Worm (Caenorhabditis elegans) whole organism, L1 larva: Measurements from ENCODE around the gene nlp-2.

Experiments used
- C16A3.4 ChIP-seq: fragments of 150-350 bp; optimal IDR thresholded peaks from 2 replicates; lab custom pipeline; 2014; ENCODE audit warnings: missing biosample characterization, missing genetic modification characterization
- F16B12.6 ChIP-seq: fragments of 150-350 bp; optimal IDR thresholded peaks from 2 replicates; lab custom pipeline; 2014; ENCODE audit warnings: missing biosample characterization, missing genetic modification characterization
- Y116A8C.19 ChIP-seq: sonication (generic microtip); optimal IDR thresholded peaks from 2 replicates; lab custom pipeline; 2016; ENCODE audit warnings: missing compliant biosample characterization, missing genetic modification characterization, borderline replicate concordance
- aha-1 ChIP-seq: fragments of 150-350 bp; optimal IDR thresholded peaks from 2 replicates; lab custom pipeline; 2014; ENCODE audit warnings: missing biosample characterization, missing genetic modification characterization
- blmp-1 ChIP-seq: fragments of 150-350 bp; optimal IDR thresholded peaks from 2 replicates; lab custom pipeline; 2014; ENCODE audit warnings: missing biosample characterization, missing genetic modification characterization
- ceh-63 ChIP-seq: fragments of 200-800 bp; sonication (Bioruptor generic); optimal IDR thresholded peaks from 2 replicates; lab custom pipeline; 2018; ENCODE audit warnings: mild to moderate bottlenecking, missing genetic modification characterization, missing compliant biosample characterization
- ceh-90 ChIP-seq: sonication (generic microtip); optimal IDR thresholded peaks from 2 replicates; lab custom pipeline; 2016; ENCODE audit warnings: missing genetic modification characterization, missing compliant biosample characterization
- dpl-1 ChIP-seq, 3 experiments: fragments of 150-350 bp in 2 of 3; sonication (generic microtip) in 1 of 3; optimal IDR thresholded peaks; 2 replicates each; lab custom pipeline; 2014 to 2017; ENCODE audit warnings: missing biosample characterization in 3 of 3, missing genetic modification characterization in 3 of 3, missing genetic modification reagents in 3 of 3
- dsc-1 ChIP-seq: sonication (generic microtip); optimal IDR thresholded peaks from 2 replicates; lab custom pipeline; 2016; ENCODE audit warnings: mild to moderate bottlenecking, missing genetic modification characterization, missing compliant biosample characterization
- efl-1 ChIP-seq, 4 experiments: fragments of 150-350 bp; optimal IDR thresholded peaks in 3 of 4; peaks in 1 of 4; 1 replicate in 1 of 4; 2 replicates in 3 of 4; lab custom pipeline; 2014; ENCODE audit warnings: missing biosample characterization in 2 of 4, missing genetic modification characterization in 2 of 4, missing genetic modification reagents in 2 of 4
- egl-13 ChIP-seq: sonication (generic microtip); optimal IDR thresholded peaks from 2 replicates; lab custom pipeline; 2016; ENCODE audit warnings: missing genotype, missing genetic modification reagents, missing genetic modification characterization, missing compliant biosample characterization
- elt-2 ChIP-seq: sonication (generic microtip); optimal IDR thresholded peaks from 2 replicates; lab custom pipeline; 2016; ENCODE audit warnings: missing genetic modification characterization, mild to moderate bottlenecking, inconsistent platforms, missing compliant biosample characterization, missing genetic modification reagents
- elt-3 ChIP-seq, 6 experiments: fragments of 150-350 bp in 1 of 6; sonication (generic microtip); optimal IDR thresholded peaks; 2 replicates each; lab custom pipeline; 2017 to 2018; ENCODE audit warnings: missing biosample characterization in 6 of 6, missing genetic modification characterization in 6 of 6, inconsistent platforms in 1 of 6
- fkh-4 ChIP-seq: sonication (generic microtip); optimal IDR thresholded peaks from 2 replicates; lab custom pipeline; 2016; ENCODE audit warnings: missing compliant biosample characterization, missing genetic modification characterization, borderline replicate concordance
- fos-1 ChIP-seq: fragments of 150-350 bp; optimal IDR thresholded peaks from 2 replicates; lab custom pipeline; 2014; ENCODE audit warnings: missing biosample characterization, missing genetic modification characterization
- hlh-4 ChIP-seq: sonication (generic microtip); optimal IDR thresholded peaks from 2 replicates; lab custom pipeline; 2016; ENCODE audit warnings: mild to moderate bottlenecking, missing genetic modification characterization, missing compliant biosample characterization
- hpl-2 ChIP-seq: fragments of 150-350 bp; optimal IDR thresholded peaks from 2 replicates; lab custom pipeline; 2014; ENCODE audit warnings: missing biosample characterization, missing genetic modification reagents, missing genetic modification characterization
- irx-1 ChIP-seq: sonication (generic microtip); optimal IDR thresholded peaks from 2 replicates; lab custom pipeline; 2016; ENCODE audit warnings: missing genetic modification characterization, missing compliant biosample characterization
- jun-1 ChIP-seq: fragments of 150-350 bp; optimal IDR thresholded peaks from 2 replicates; lab custom pipeline; 2014; ENCODE audit warnings: missing biosample characterization, missing genetic modification reagents, missing genetic modification characterization
- lin-13 ChIP-seq: fragments of 150-350 bp; optimal IDR thresholded peaks from 2 replicates; lab custom pipeline; 2014; ENCODE audit warnings: missing biosample characterization, missing genetic modification reagents, missing genetic modification characterization
- lin-14 ChIP-seq: fragments of 200-800 bp; sonication (Bioruptor generic); optimal IDR thresholded peaks from 2 replicates; lab custom pipeline; 2018; ENCODE audit warnings: mild to moderate bottlenecking, missing genetic modification characterization, moderate library complexity, missing compliant biosample characterization
- lin-35 ChIP-seq, 2 experiments: fragments of 150-350 bp; optimal IDR thresholded peaks; 2 replicates each; lab custom pipeline; 2014; ENCODE audit warnings: missing biosample characterization in 2 of 2, missing genetic modification characterization in 2 of 2, missing genetic modification reagents in 2 of 2
- lin-39 ChIP-seq: fragments of 150-350 bp; optimal IDR thresholded peaks from 2 replicates; lab custom pipeline; 2014; ENCODE audit warnings: missing biosample characterization, missing genetic modification reagents, missing genetic modification characterization
- lsy-2 ChIP-seq, 2 experiments: fragments of 150-350 bp; optimal IDR thresholded peaks; 2 replicates each; lab custom pipeline; 2014; ENCODE audit warnings: missing biosample characterization in 2 of 2, missing genetic modification characterization in 2 of 2
- mab-9 ChIP-seq: fragments of 200-800 bp; sonication (Bioruptor generic); IDR thresholded peaks from 2 replicates; pipeline ENCODE4 v1.3.6; 2022; ENCODE audit warnings: missing genetic modification reagents, missing genetic modification characterization, missing compliant biosample characterization
- mdl-1 ChIP-seq, 2 experiments: fragments of 150-350 bp; optimal IDR thresholded peaks; 2 replicates each; lab custom pipeline; 2014 to 2017; ENCODE audit warnings: missing biosample characterization in 2 of 2, missing genetic modification characterization in 2 of 2, inconsistent platforms in 1 of 2
- mep-1 ChIP-seq: fragments of 150-350 bp; optimal IDR thresholded peaks from 2 replicates; lab custom pipeline; 2014; ENCODE audit warnings: missing biosample characterization, missing genetic modification characterization
- nhr-11 ChIP-seq: fragments of 150-350 bp; optimal IDR thresholded peaks from 2 replicates; lab custom pipeline; 2014; ENCODE audit warnings: missing biosample characterization, missing genetic modification characterization
- nhr-12 ChIP-seq: sonication (generic microtip); optimal IDR thresholded peaks from 2 replicates; lab custom pipeline; 2017; ENCODE audit warnings: missing biosample characterization, missing genetic modification characterization
- nhr-20 ChIP-seq: sonication (generic microtip); optimal IDR thresholded peaks from 2 replicates; lab custom pipeline; 2016; ENCODE audit warnings: mild to moderate bottlenecking, missing genetic modification characterization, missing compliant biosample characterization
- nhr-71 ChIP-seq: sonication (generic microtip); optimal IDR thresholded peaks from 2 replicates; lab custom pipeline; 2016; ENCODE audit warnings: mild to moderate bottlenecking, missing genetic modification characterization, moderate library complexity, missing compliant biosample characterization
- nhr-76 ChIP-seq: sonication (generic microtip); optimal IDR thresholded peaks from 2 replicates; lab custom pipeline; 2017; ENCODE audit warnings: missing biosample characterization, missing genetic modification characterization
- nhr-84 ChIP-seq: sonication (generic microtip); optimal IDR thresholded peaks from 2 replicates; lab custom pipeline; 2017; ENCODE audit warnings: missing biosample characterization, missing genetic modification characterization
- nhr-85 ChIP-seq: sonication (generic microtip); peaks from one replicate; lab custom pipeline; 2016; ENCODE audit warnings: missing genetic modification characterization, inconsistent platforms, missing compliant biosample characterization
- pag-3 ChIP-seq: sonication (generic microtip); optimal IDR thresholded peaks from 2 replicates; lab custom pipeline; 2017; ENCODE audit warnings: missing genetic modification characterization, mild to moderate bottlenecking, missing compliant biosample characterization, antibody characterized with exemption, borderline replicate concordance; ENCODE audit not compliant: insufficient read depth
- pqm-1 ChIP-seq: sonication (generic microtip); optimal IDR thresholded peaks from 3 replicates; lab custom pipeline; 2017; ENCODE audit warnings: missing biosample characterization, missing genetic modification characterization
- skn-1 ChIP-seq: fragments of 150-350 bp; optimal IDR thresholded peaks from 2 replicates; lab custom pipeline; 2014; ENCODE audit warnings: missing biosample characterization, missing genetic modification characterization
- snu-23 ChIP-seq: sonication (generic microtip); optimal IDR thresholded peaks from 2 replicates; lab custom pipeline; 2016; ENCODE audit warnings: missing genetic modification characterization, missing compliant biosample characterization
- sup-37 ChIP-seq: fragments of 200-800 bp; sonication (Bioruptor generic); optimal IDR thresholded peaks from 2 replicates; lab custom pipeline; 2018; ENCODE audit warnings: mild to moderate bottlenecking, missing genetic modification characterization, missing compliant biosample characterization
- tbx-2 ChIP-seq: sonication (generic microtip); optimal IDR thresholded peaks from 2 replicates; lab custom pipeline; 2016; ENCODE audit warnings: missing genetic modification characterization, missing compliant biosample characterization
- unc-130 ChIP-seq: fragments of 150-350 bp; optimal IDR thresholded peaks from 2 replicates; lab custom pipeline; 2017; ENCODE audit warnings: missing biosample characterization, missing genetic modification characterization, inconsistent platforms
- unc-62 ChIP-seq: fragments of 150-350 bp; optimal IDR thresholded peaks from 2 replicates; lab custom pipeline; 2014; ENCODE audit warnings: missing biosample characterization, missing genetic modification reagents, missing genetic modification characterization
- unc-98 ChIP-seq: fragments of 200-800 bp; sonication (Bioruptor generic); IDR thresholded peaks from 2 replicates; pipeline ENCODE4 v1.3.6; 2022; ENCODE audit warnings: missing genetic modification characterization, missing compliant biosample characterization
- zip-4 ChIP-seq: fragments of 200-800 bp; sonication (Bioruptor generic); optimal IDR thresholded peaks from 2 replicates; lab custom pipeline; 2018; ENCODE audit warnings: mild to moderate bottlenecking, missing genetic modification characterization, moderate library complexity, missing compliant biosample characterization

The nlp-2 gene

ce11 chrX:2344666-2345065 lies at the start of gene nlp-2:
nlp-2 (minus strand) TSS chrX:2344766.
- TF ChIP-seq mdl-1 (tag; optimal IDR thresholded peaks at IDR 0.05; lab: Kevin White, UChicago) (no peak), nhr-20 (tag; lab: Kevin White, UChicago) (no peak), nhr-84 (tag; lab: Kevin White, UChicago) (no peak), lin-13 (GFP tag; lab: Kevin White, UChicago) (no peak), hlh-4 (tag; lab: Kevin White, UChicago) (no peak), irx-1 (tag; lab: Kevin White, UChicago) (no peak), unc-98 (GFP tag; lab: Robert Waterston, UW) (no peak), ceh-90 (no peak), unc-130 (tag; lab: Kevin White, UChicago) (no peak), dpl-1 (GFP tag; optimal IDR thresholded peaks at IDR 0.05; lab: Kevin White, UChicago) (no peak), pag-3 (no peak), ceh-63 (no peak), lin-35 (GFP tag; optimal IDR thresholded peaks at IDR 0.05; lab: Kevin White, UChicago) (no peak), F16B12.6 (no peak), pqm-1 (no peak), lin-39 (tag; lab: Kevin White, UChicago) (no peak), egl-13 (tag; lab: Kevin White, UChicago) (no peak), lsy-2 (tag; optimal IDR thresholded peaks at IDR 0.05; lab: Kevin White, UChicago) (no peak), sup-37 (GFP tag; lab: Kevin White, UChicago) (no peak)
- TF ChIP-seq, all 84 proteins: peak for 0

DNA sequence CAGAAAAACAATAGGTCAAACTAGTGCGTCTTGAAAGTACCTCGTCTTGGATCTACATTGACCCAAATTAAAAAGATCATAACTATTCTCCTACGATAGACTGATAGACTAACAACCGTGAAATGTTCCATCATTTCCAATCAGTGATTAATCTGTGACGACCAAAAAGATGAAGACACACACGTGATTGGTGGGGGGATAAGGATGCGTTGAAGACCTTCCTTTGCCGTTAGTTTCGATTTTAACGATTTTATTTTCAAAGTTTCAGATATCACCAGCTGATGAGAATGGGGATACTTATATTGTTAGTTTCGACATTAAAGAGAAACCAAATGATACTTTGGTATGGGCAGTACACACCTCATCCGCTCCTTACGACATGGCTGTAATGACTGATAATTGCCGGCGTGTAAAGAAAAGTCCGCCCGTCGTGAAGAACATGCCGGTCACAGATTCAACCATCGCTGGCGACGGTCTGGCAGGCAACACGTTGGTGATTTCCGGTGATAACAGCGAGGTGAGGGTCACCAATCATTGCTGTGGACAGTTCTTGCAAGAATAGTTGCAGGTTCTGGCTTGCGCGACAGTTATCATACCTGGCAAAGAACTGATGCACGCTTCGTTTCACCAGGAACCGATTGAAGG lies 42.5 kb upstream of the nlp-2 start:
- TF ChIP-seq mdl-1 (tag; optimal IDR thresholded peaks at IDR 0.05; lab: Kevin White, UChicago) (no peak), elt-3 (tag; optimal IDR thresholded peaks at IDR 0.05; lab: Kevin White, UChicago) (peak in 1 of 6 experiments; percentile 54), blmp-1 (tag; lab: Kevin White, UChicago) (peak; percentile 79), egl-13 (tag; lab: Kevin White, UChicago) (no peak), nhr-71 (tag; lab: Kevin White, UChicago) (peak; percentile 5), nhr-12 (tag; lab: Kevin White, UChicago) (no peak), nhr-85 (tag; lab: Kevin White, UChicago) (peak; percentile 83), nhr-84 (tag; lab: Kevin White, UChicago) (no peak), fos-1 (no peak), nhr-11 (tag; lab: Kevin White, UChicago) (no peak)

- TF ChIP-seq mab-9 (GFP tag; lab: Robert Waterston, UW): no peak
- TF ChIP-seq nhr-85 (tag; lab: Kevin White, UChicago): peak; percentile 61
- TF ChIP-seq aha-1: no peak
- TF ChIP-seq unc-62 (GFP tag; lab: Kevin White, UChicago): no peak
- no peak for TF ChIP-seq egl-13 (tag; lab: Kevin White, UChicago)
- peak in 1 of 6 experiments; percentile 9 for TF ChIP-seq elt-3 (tag; optimal IDR thresholded peaks at IDR 0.05; lab: Kevin White, UChicago)
- no peak for TF ChIP-seq tbx-2 (tag; lab: Kevin White, UChicago)
- TF ChIP-seq blmp-1 (tag; lab: Kevin White, UChicago): peak; percentile 39
- TF ChIP-seq dsc-1 (tag; lab: Kevin White, UChicago): no peak
- no peak for TF ChIP-seq lin-14 (GFP tag; lab: Kevin White, UChicago)
- no peak for TF ChIP-seq fkh-4 (tag; lab: Kevin White, UChicago)
These were observed 40.9 kb upstream of the nlp-2 start, which contains the start of gene F47G3.1 for ce11 chrX:2385453-2385852. F47G3.1 (plus strand) TSS chrX:2385753.

- TF ChIP-seq nhr-85 (tag; lab: Kevin White, UChicago) (peak; percentile 78), ceh-63 (no peak), zip-4 (GFP tag; lab: Kevin White, UChicago) (peak; percentile 0), dpl-1 (GFP tag; optimal IDR thresholded peaks at IDR 0.05; lab: Kevin White, UChicago) (peak in 2 of 3 experiments; percentile 57 to 63), F16B12.6 (peak; percentile 1), mep-1 (tag; lab: Kevin White, UChicago) (peak; percentile 51), snu-23 (peak; percentile 81), blmp-1 (tag; lab: Kevin White, UChicago) (peak; percentile 32), egl-13 (tag; lab: Kevin White, UChicago) (no peak), skn-1 (tag; lab: Kevin White, UChicago) (peak; percentile 72), elt-2 (tag; lab: Kevin White, UChicago) (peak; percentile 0), nhr-76 (peak; percentile 22), jun-1 (tag; lab: Kevin White, UChicago) (no peak), Y116A8C.19 (tag; lab: Kevin White, UChicago) (no peak), C16A3.4 (tag; lab: Kevin White, UChicago) (peak; percentile 63), efl-1 (optimal IDR thresholded peaks at IDR 0.05; lab: Kevin White, UChicago) (peak; percentile 6 to 41), efl-1 (GFP tag; optimal IDR thresholded peaks at IDR 0.05 in 1 of 2; lab: Kevin White, UChicago) (peak; percentile 54 to 86), fos-1 (no peak), hpl-2 (GFP tag; lab: Kevin White, UChicago) (no peak), aha-1 (no peak), lin-39 (tag; lab: Kevin White, UChicago) (peak; percentile 17)
These were observed 37.7 kb upstream of the nlp-2 start for ce11 chrX:2382227-2382626.
